Worm (Caenorhabditis elegans) whole organism, L3 larva: ENCODE data around the gene ZC262.7.

Experiments used
- ama-1 ChIP-seq: fragments of 150-350 bp; optimal IDR thresholded peaks from 2 replicates; lab custom pipeline; 2018
- ceh-82 ChIP-seq: fragments of 150-350 bp; optimal IDR thresholded peaks from 2 replicates; lab custom pipeline; 2014; ENCODE audit warnings: missing biosample characterization, missing genetic modification characterization
- fkh-10 ChIP-seq: sonication (generic microtip); optimal IDR thresholded peaks from 2 replicates; lab custom pipeline; 2017; ENCODE audit warnings: missing biosample characterization, missing genetic modification reagents, missing genetic modification characterization
- fkh-2 ChIP-seq: fragments of 150-350 bp; optimal IDR thresholded peaks from 2 replicates; lab custom pipeline; 2014; ENCODE audit warnings: missing biosample characterization, missing genetic modification reagents, missing genetic modification characterization
- sea-2 ChIP-seq: fragments of 150-350 bp; sonication (generic microtip); optimal IDR thresholded peaks from 4 replicates; lab custom pipeline; 2014; ENCODE audit warnings: missing biosample characterization, missing genetic modification reagents, missing genetic modification characterization
- tbx-2 ChIP-seq: sonication (generic microtip); optimal IDR thresholded peaks from 2 replicates; lab custom pipeline; 2016; ENCODE audit warnings: mild to moderate bottlenecking, missing genetic modification characterization, missing compliant biosample characterization
- unc-62 ChIP-seq: fragments of 150-350 bp; sonication (generic microtip); optimal IDR thresholded peaks from 4 replicates; lab custom pipeline; 2014; ENCODE audit warnings: missing biosample characterization, missing genetic modification reagents, missing genetic modification characterization

DNA sequence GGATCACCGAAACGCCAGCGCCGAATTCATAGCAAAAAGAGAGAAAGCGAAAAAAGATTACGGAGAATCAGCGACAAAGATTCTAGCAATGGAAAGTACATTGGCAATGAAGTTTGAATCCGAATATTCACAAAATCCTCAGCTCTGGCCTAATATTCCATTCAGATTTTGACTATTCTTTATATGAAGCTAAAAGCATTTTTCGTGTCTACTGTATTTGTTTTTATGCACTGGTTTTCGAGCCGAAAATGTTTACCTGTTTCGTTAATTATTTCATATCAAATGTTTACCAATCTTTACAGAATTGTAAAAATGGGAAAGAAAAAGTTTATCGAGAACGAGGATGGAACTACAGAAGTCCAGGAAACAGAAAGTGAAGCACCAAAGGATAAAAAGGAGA is 35.9 kb downstream of the ZC262.7 start, which contains the start of gene F10E9.4:
- TF ChIP-seq fkh-2 (tag; lab: Kevin White, UChicago) (no peak), sea-2 (GFP tag; lab: Kevin White, UChicago) (no peak), unc-62 (GFP tag; lab: Kevin White, UChicago) (no peak), tbx-2 (no peak), fkh-10 (GFP tag; lab: Kevin White, UChicago) (no peak), ama-1 (lab: Kevin White, UChicago) (no peak), ceh-82 (tag; lab: Kevin White, UChicago) (no peak)
